Fruit fly (Drosophila melanogaster): ENCODE measurements around the gene raskol.
A peak's percentile ranks its signal among the peaks of the same experiment; 100 is the strongest.

Gene raskol

DNA sequence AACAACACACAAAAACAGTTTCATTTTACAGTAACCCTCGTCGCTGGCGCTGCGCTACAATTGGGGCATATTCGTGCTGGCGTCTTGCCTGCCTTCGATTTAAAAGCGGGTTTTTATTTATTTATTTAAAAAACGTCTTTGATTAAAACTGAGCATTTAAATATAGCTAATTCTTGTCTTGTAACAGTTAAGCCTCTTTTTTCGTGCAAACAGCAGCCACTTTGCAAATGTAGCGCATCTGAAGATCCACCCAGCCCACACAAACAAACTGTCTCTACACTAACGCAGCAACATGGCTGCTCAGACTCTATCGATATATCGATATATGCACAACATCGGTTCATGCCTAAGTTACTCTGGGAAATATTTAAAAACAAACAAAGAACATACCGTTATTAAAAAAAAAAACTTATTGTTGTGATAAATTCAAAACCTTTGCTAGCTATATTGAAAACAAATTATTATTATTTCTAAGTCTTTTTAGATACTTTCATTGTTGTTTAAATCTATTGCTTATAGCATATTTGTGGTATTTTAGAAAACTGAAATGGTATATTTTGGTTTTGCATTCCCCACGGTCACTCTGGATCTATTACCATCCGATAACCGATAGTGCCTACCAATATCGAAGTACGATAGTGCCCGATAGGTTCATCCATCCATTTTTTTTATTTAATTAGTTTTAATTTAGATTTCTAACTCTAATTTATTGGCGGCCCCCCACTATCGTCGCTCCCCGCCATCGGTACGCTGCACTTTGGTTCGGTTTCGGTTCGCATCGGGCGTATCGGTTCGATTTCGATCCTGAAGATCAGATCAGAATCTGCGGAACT is 7.0 kb upstream of the raskol start, which contains the start of the genes CG8188 and par-6 (continued):
- TF ChIP-seq CG10959 (GFP tag; IDR thresholded peaks at IDR 0.05): peak; percentile 75
- TF ChIP-seq CG12391 (tag; optimal IDR thresholded peaks at IDR 0.05): peak; percentile 89
- TF ChIP-seq CG12236 (GFP tag; optimal IDR thresholded peaks at IDR 0.05): peak; percentile 62
- TF ChIP-seq ato (GFP tag; IDR thresholded peaks at IDR 0.05; ENCODE audit: partially characterized antibody): peak; percentile 28
- TF ChIP-seq Dref (GFP tag; IDR thresholded peaks at IDR 0.05): peak; percentile 65
- TF ChIP-seq stc (GFP tag; IDR thresholded peaks at IDR 0.05): peak; percentile 88
- TF ChIP-seq CG1603 (tag; optimal IDR thresholded peaks at IDR 0.05): peak; percentile 70
- no peak for TF ChIP-seq D (optimal IDR thresholded peaks at IDR 0.05)
- TF ChIP-seq D (GFP tag; optimal IDR thresholded peaks at IDR 0.05): peak; percentile 50
- peak; percentile 89 for TF ChIP-seq gro (GFP tag; optimal IDR thresholded peaks at IDR 0.05)
- TF ChIP-seq CG9609 (GFP tag; optimal IDR thresholded peaks at IDR 0.05): peak; percentile 89
- TF ChIP-seq Mrtf (GFP tag; IDR thresholded peaks at IDR 0.05): peak; percentile 82
- TF ChIP-seq grn (GFP tag; optimal IDR thresholded peaks at IDR 0.05): peak; percentile 43
- peak; percentile 41; the same call in 1 of the 2 replicates for TF ChIP-seq Nf-YA (GFP tag; IDR thresholded peaks at IDR 0.05)
- TF ChIP-seq CG10565 (GFP tag; optimal IDR thresholded peaks at IDR 0.05): peak; percentile 44
- peak in 1 of 2 experiments; percentile 32 for TF ChIP-seq crp (GFP tag; optimal IDR thresholded peaks at IDR 0.05)
- no peak for TF ChIP-seq tna (GFP tag; IDR thresholded peaks at IDR 0.05; ENCODE audit: partially characterized antibody)
- peak; percentile 89 for TF ChIP-seq CG2678 (tag; optimal IDR thresholded peaks at IDR 0.05)
- TF ChIP-seq TFAM (GFP tag; optimal IDR thresholded peaks at IDR 0.05): peak; percentile 5
- peak; percentile 21 for TF ChIP-seq CTCF (GFP tag; optimal IDR thresholded peaks at IDR 0.05)
- TF ChIP-seq Gug (GFP tag; IDR thresholded peaks at IDR 0.05): peak; percentile 89
- TF ChIP-seq dpn (GFP tag; optimal IDR thresholded peaks at IDR 0.05): peak; percentile 87 to 90
- TF ChIP-seq dati (GFP tag; IDR thresholded peaks at IDR 0.05): 0 out of 2 replicates have a peak, but pooled peaks have one; percentile 34
- TF ChIP-seq sim (GFP tag; IDR thresholded peaks at IDR 0.05): peak; percentile 83
- peak; percentile 87 for TF ChIP-seq CG13296 (GFP tag; optimal IDR thresholded peaks at IDR 0.05)
- peak; percentile 74; the same call in 1 of the 2 replicates for TF ChIP-seq peb (GFP tag; IDR thresholded peaks at IDR 0.05)
- peak; percentile 64 for TF ChIP-seq CG7745 (tag; optimal IDR thresholded peaks at IDR 0.05)
- peak; percentile 82 for TF ChIP-seq Meics (GFP tag; optimal IDR thresholded peaks at IDR 0.05)
- peak; percentile 86 for TF ChIP-seq CG33213 (GFP tag; optimal IDR thresholded peaks at IDR 0.05)
- peak; percentile 72 for TF ChIP-seq fd3F (GFP tag; optimal IDR thresholded peaks at IDR 0.05)
- TF ChIP-seq CG17802 (tag; optimal IDR thresholded peaks at IDR 0.05): peak; percentile 62
- peak in 1 of 2 experiments; percentile 83 for TF ChIP-seq eve (GFP tag; optimal IDR thresholded peaks at IDR 0.05)
- peak; percentile 92 for TF ChIP-seq Rfx (GFP tag; IDR thresholded peaks at IDR 0.05)
- TF ChIP-seq B-H1 (GFP tag; IDR thresholded peaks at IDR 0.05): peak; percentile 84
- TF ChIP-seq gt (GFP tag; IDR thresholded peaks at IDR 0.05): peak; percentile 64
- peak; percentile 84 for TF ChIP-seq CG10209 (GFP tag; optimal IDR thresholded peaks at IDR 0.05)
- TF ChIP-seq twi (tag; optimal IDR thresholded peaks at IDR 0.05): peak; percentile 71
- peak; percentile 83 for TF ChIP-seq CG15269 (tag; optimal IDR thresholded peaks at IDR 0.05)
- TF ChIP-seq sob (GFP tag; IDR thresholded peaks at IDR 0.05): peak; percentile 87
- TF ChIP-seq B-H2 (GFP tag; optimal IDR thresholded peaks at IDR 0.05): peak; percentile 85
- peak; percentile 33 for TF ChIP-seq CG6683 (GFP tag; optimal IDR thresholded peaks at IDR 0.05)
- TF ChIP-seq kay (GFP tag; optimal IDR thresholded peaks at IDR 0.05): peak; percentile 60
- TF ChIP-seq CG42726 (GFP tag; IDR thresholded peaks at IDR 0.05; ENCODE audit: partially characterized antibody): no peak
- TF ChIP-seq da (GFP tag; optimal IDR thresholded peaks at IDR 0.05): peak; percentile 71
- peak; percentile 83 for TF ChIP-seq pnt (GFP tag; optimal IDR thresholded peaks at IDR 0.05)
- TF ChIP-seq cad (GFP tag; optimal IDR thresholded peaks at IDR 0.05): no peak
- no peak for TF ChIP-seq GATAe (GFP tag; conservative IDR thresholded peaks at IDR 0.05)
- TF ChIP-seq CG11085 (GFP tag; IDR thresholded peaks at IDR 0.05): peak; percentile 76
- TF ChIP-seq mam (GFP tag; optimal IDR thresholded peaks at IDR 0.05): peak; percentile 92
- TF ChIP-seq CG4730 (GFP tag; IDR thresholded peaks at IDR 0.05): peak; percentile 78
